Fruit fly (Drosophila melanogaster): ENCODE results near the gene CG5958.
A peak's percentile ranks its signal among the peaks of the same experiment; 100 is the strongest.

Gene CG5958

DNA sequence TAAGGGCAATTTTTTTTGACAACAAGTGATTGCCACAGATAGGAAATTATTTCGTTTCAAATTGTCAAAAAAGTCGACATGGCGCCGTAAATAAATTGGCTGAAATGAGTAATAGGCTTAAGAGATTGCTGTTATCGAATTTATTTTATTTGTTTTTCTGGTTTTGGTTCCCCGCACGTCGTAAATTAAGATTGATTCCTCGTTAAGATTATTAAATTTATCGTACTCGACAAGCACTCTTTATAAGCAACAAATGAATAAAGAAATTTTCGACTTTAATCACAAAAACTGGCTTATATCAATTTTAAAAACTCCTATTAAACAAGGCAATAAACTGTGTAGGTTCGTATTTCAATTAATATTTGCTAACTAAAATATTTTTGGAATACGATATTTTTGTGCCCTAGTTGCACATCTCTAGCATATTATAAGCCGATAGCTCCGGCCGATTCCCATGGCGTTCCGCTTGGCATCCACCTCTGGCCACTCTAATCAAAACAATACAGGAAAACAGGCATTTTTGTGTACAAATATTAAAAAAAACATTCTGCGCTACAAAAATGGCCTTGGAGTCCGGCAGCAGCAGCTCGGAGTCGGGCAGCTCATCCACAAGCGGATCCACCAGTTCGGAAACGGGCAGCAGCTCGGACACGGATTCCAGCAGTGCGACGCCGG lies 21.2 kb downstream of the CG5958 start, which contains the start of gene chm (continued):
- TF ChIP-seq Oli (tag; optimal IDR thresholded peaks at IDR 0.05) (no peak), vnd (GFP tag; IDR thresholded peaks at IDR 0.05; ENCODE audit: partially characterized antibody) (peak; percentile 81), NK7.1 (GFP tag; optimal IDR thresholded peaks at IDR 0.05) (no peak), CG18619 (GFP tag; optimal IDR thresholded peaks at IDR 0.05) (no peak), Gsc (GFP tag; IDR thresholded peaks at IDR 0.05) (no peak), zfh1 (GFP tag; IDR thresholded peaks at IDR 0.05) (peak; percentile 36; the same call in 1 of the 3 replicates), CG1529 (GFP tag; optimal IDR thresholded peaks at IDR 0.05) (no peak), lbe (GFP tag; optimal IDR thresholded peaks at IDR 0.05) (peak; percentile 26), CG17328 (GFP tag; IDR thresholded peaks at IDR 0.05) (no peak), CG7357 (GFP tag; IDR thresholded peaks at IDR 0.05) (no peak), run (tag; optimal IDR thresholded peaks at IDR 0.05) (no peak), ems (GFP tag; optimal IDR thresholded peaks at IDR 0.05) (no peak), CG17612 (GFP tag; IDR thresholded peaks at IDR 0.05) (no peak), Hey (tag; optimal IDR thresholded peaks at IDR 0.05) (no peak), CG11085 (GFP tag; IDR thresholded peaks at IDR 0.05) (peak; percentile 32; the same call in 1 of the 2 replicates), CG7372 (GFP tag; IDR thresholded peaks at IDR 0.05) (no peak), CG12744 (GFP tag; optimal IDR thresholded peaks at IDR 0.05) (peak; percentile 22), jumu (GFP tag; optimal IDR thresholded peaks at IDR 0.05) (peak; percentile 43), Sin3A (optimal IDR thresholded peaks at IDR 0.05) (peak; percentile 49), Dad (GFP tag; optimal IDR thresholded peaks at IDR 0.05) (no peak), onecut (GFP tag; IDR thresholded peaks at IDR 0.05) (no peak), CG9932 (GFP tag; IDR thresholded peaks at IDR 0.05) (peak; percentile 83), Opbp (GFP tag; IDR thresholded peaks at IDR 0.05; ENCODE audit: partially characterized antibody) (peak; percentile 92), stc (GFP tag; IDR thresholded peaks at IDR 0.05) (no peak), CG3407 (GFP tag; optimal IDR thresholded peaks at IDR 0.05) (no peak), CG10565 (GFP tag; optimal IDR thresholded peaks at IDR 0.05) (no peak), CG16863 (GFP tag; optimal IDR thresholded peaks at IDR 0.05) (no peak), slou (GFP tag; optimal IDR thresholded peaks at IDR 0.05) (no peak), chn (GFP tag; optimal IDR thresholded peaks at IDR 0.05) (no peak), CG31441 (GFP tag; IDR thresholded peaks at IDR 0.05) (0 out of 2 replicates have a peak, but pooled peaks have one; percentile 27), nom (GFP tag; optimal IDR thresholded peaks at IDR 0.05) (no peak), stwl (tag; optimal IDR thresholded peaks at IDR 0.05) (peak; percentile 88), CG3163 (GFP tag; optimal IDR thresholded peaks at IDR 0.05) (peak; percentile 6), NfI (GFP tag; optimal IDR thresholded peaks at IDR 0.05) (peak; percentile 8), Sox100B (GFP tag; optimal IDR thresholded peaks at IDR 0.05) (no peak), CG2678 (tag; optimal IDR thresholded peaks at IDR 0.05) (no peak), oc (tag; optimal IDR thresholded peaks at IDR 0.05) (no peak), dmrt99B (tag; optimal IDR thresholded peaks at IDR 0.05) (no peak), crol (GFP tag; IDR thresholded peaks at IDR 0.05) (no peak), CG10209 (GFP tag; optimal IDR thresholded peaks at IDR 0.05) (no peak), H2.0 (GFP tag; IDR thresholded peaks at IDR 0.05) (no peak), CG34224 (GFP tag; IDR thresholded peaks at IDR 0.05; ENCODE audit: partially characterized antibody) (peak; percentile 87), hkb (optimal IDR thresholded peaks at IDR 0.05) (no peak), hkb (GFP tag; IDR thresholded peaks at IDR 0.05) (no peak), CkIIα-i1 (GFP tag; IDR thresholded peaks at IDR 0.05) (no peak), HmgZ (tag; optimal IDR thresholded peaks at IDR 0.05) (peak; percentile 60), odd (GFP tag; optimal IDR thresholded peaks at IDR 0.05) (no peak), CG7745 (tag; optimal IDR thresholded peaks at IDR 0.05) (no peak), bigmax (GFP tag; optimal IDR thresholded peaks at IDR 0.05) (no peak), h (optimal IDR thresholded peaks at IDR 0.05) (no peak), bcd (GFP tag; optimal IDR thresholded peaks at IDR 0.05) (no peak), psq (GFP tag; optimal IDR thresholded peaks at IDR 0.05) (no peak)
